Fruit fly (Drosophila melanogaster) whole organism, embryonic: Measurements from ENCODE around the gene CG32713.

ENCODE experiments used
- Abd-B ChIP-seq: fragments of 200-800 bp; sonication (Bioruptor generic); optimal IDR thresholded peaks from 2 replicates; lab custom pipeline; 2018; ENCODE audit warnings: missing biosample characterization, mild to moderate bottlenecking, missing genetic modification characterization, moderate library complexity
- B-H2 ChIP-seq: fragments of 200-800 bp; sonication (Bioruptor generic); optimal IDR thresholded peaks from 2 replicates; lab custom pipeline; 2018; ENCODE audit warnings: missing biosample characterization, mild to moderate bottlenecking, missing genetic modification characterization
- Blimp-1 ChIP-seq: fragments of 200-800 bp; sonication (Bioruptor generic); optimal IDR thresholded peaks from 3 replicates; lab custom pipeline; 2018; ENCODE audit warnings: missing biosample characterization, missing genetic modification characterization, mild to moderate bottlenecking, moderate library complexity, missing genetic modification reagents
- CG10959 ChIP-seq: fragments of 200-800 bp; sonication (Bioruptor generic); IDR thresholded peaks from 2 replicates; pipeline ENCODE4 v1.3.6; 2022; ENCODE audit warnings: missing biosample characterization, missing genetic modification characterization
- CG11247 ChIP-seq: fragments of 200-800 bp; sonication (Bioruptor generic); IDR thresholded peaks from 2 replicates; pipeline ENCODE4 v1.3.6; 2022; ENCODE audit warnings: missing biosample characterization, missing genetic modification characterization
- CG11504 ChIP-seq: fragments of 200-800 bp; sonication (Bioruptor generic); optimal IDR thresholded peaks from 3 replicates; lab custom pipeline; 2019; ENCODE audit warnings: missing biosample characterization, mild to moderate bottlenecking, missing genetic modification characterization, moderate library complexity
- CG12219 ChIP-seq: fragments of 200-800 bp; sonication (Bioruptor generic); optimal IDR thresholded peaks from 3 replicates; lab custom pipeline; 2018; ENCODE audit warnings: missing biosample characterization, mild to moderate bottlenecking, missing genetic modification characterization
- CG12236 ChIP-seq: fragments of 200-800 bp; sonication (Bioruptor generic); optimal IDR thresholded peaks from 2 replicates; lab custom pipeline; 2016; ENCODE audit warnings: missing biosample characterization, missing genetic modification characterization
- CG13894 ChIP-seq: fragments of 200-800 bp; sonication (Bioruptor generic); optimal IDR thresholded peaks from 3 replicates; lab custom pipeline; 2018; ENCODE audit warnings: missing biosample characterization, mild to moderate bottlenecking, missing genetic modification characterization, moderate library complexity
- CG14710 ChIP-seq: fragments of 200-800 bp; sonication (Bioruptor generic); optimal IDR thresholded peaks from 3 replicates; lab custom pipeline; 2019; ENCODE audit warnings: missing biosample characterization, mild to moderate bottlenecking, missing genetic modification characterization, moderate library complexity
- CG14965 ChIP-seq: fragments of 200-800 bp; sonication (Bioruptor generic); optimal IDR thresholded peaks from 2 replicates; lab custom pipeline; 2016; ENCODE audit warnings: missing biosample characterization, missing genetic modification characterization, borderline replicate concordance
- CG16779 ChIP-seq: fragments of 200-800 bp; sonication (Bioruptor generic); IDR thresholded peaks from 2 replicates; pipeline ENCODE4 v1.3.6; 2022; ENCODE audit warnings: missing biosample characterization, missing genetic modification characterization
- CG2129 ChIP-seq: fragments of 200-800 bp; sonication (Bioruptor generic); IDR thresholded peaks from 2 replicates; pipeline ENCODE4 v1.3.6; 2022; ENCODE audit warnings: missing biosample characterization, missing genetic modification characterization; ENCODE audit not compliant: partially characterized antibody
- CG2712 ChIP-seq: fragments of 200-800 bp; optimal IDR thresholded peaks from 3 replicates; lab custom pipeline; 2019; ENCODE audit warnings: missing biosample characterization, mild to moderate bottlenecking, missing genetic modification characterization, moderate library complexity
- CG32767 ChIP-seq: fragments of 200-800 bp; sonication (Bioruptor generic); IDR thresholded peaks from 2 replicates; pipeline ENCODE4 v1.3.6; 2022; ENCODE audit warnings: missing biosample characterization, missing genetic modification characterization
- CG34224 ChIP-seq: fragments of 200-800 bp; sonication (Bioruptor generic); IDR thresholded peaks from 3 replicates; pipeline ENCODE4 v1.3.6; 2022; ENCODE audit warnings: missing biosample characterization, missing genetic modification characterization; ENCODE audit not compliant: partially characterized antibody
- CG43689 ChIP-seq: fragments of 200-800 bp; sonication (Bioruptor generic); IDR thresholded peaks from 2 replicates; pipeline ENCODE4 v1.3.6; 2022; ENCODE audit warnings: missing biosample characterization, missing genetic modification characterization
- CG4404 ChIP-seq: fragments of 200-800 bp; sonication (Bioruptor generic); IDR thresholded peaks from 2 replicates; pipeline ENCODE4 v1.3.6; 2022; ENCODE audit warnings: missing biosample characterization, missing genetic modification characterization
- CG6765 ChIP-seq: fragments of 200-800 bp; sonication (Bioruptor generic); optimal IDR thresholded peaks from 3 replicates; lab custom pipeline; 2017; ENCODE audit warnings: missing biosample characterization, mild to moderate bottlenecking, missing genetic modification characterization
- CG6854 ChIP-seq: fragments of 200-800 bp; sonication (Bioruptor generic); optimal IDR thresholded peaks from 3 replicates; lab custom pipeline; 2017; ENCODE audit warnings: missing biosample characterization, mild to moderate bottlenecking, missing genetic modification characterization
- CG7786 ChIP-seq: fragments of 200-800 bp; sonication (Bioruptor generic); optimal IDR thresholded peaks from 2 replicates; lab custom pipeline; 2016; ENCODE audit warnings: missing biosample characterization, missing genetic modification characterization
- CG7928 ChIP-seq: fragments of 200-800 bp; sonication (Bioruptor generic); optimal IDR thresholded peaks from 2 replicates; lab custom pipeline; 2017; ENCODE audit warnings: missing biosample characterization, mild to moderate bottlenecking, missing genetic modification characterization
- CG7987 ChIP-seq: fragments of 200-800 bp; sonication (Bioruptor generic); optimal IDR thresholded peaks from 2 replicates; lab custom pipeline; 2018; ENCODE audit warnings: missing biosample characterization, mild to moderate bottlenecking, missing genetic modification characterization, moderate library complexity
- CG8359 ChIP-seq: fragments of 200-800 bp; sonication (Bioruptor generic); optimal IDR thresholded peaks from 2 replicates; lab custom pipeline; 2017; ENCODE audit warnings: missing biosample characterization, mild to moderate bottlenecking, missing genetic modification characterization, borderline replicate concordance
- CG9437 ChIP-seq: fragments of 200-800 bp; sonication (Bioruptor generic); optimal IDR thresholded peaks from 2 replicates; lab custom pipeline; 2018; ENCODE audit warnings: missing biosample characterization, mild to moderate bottlenecking, missing genetic modification characterization
- Dip2 ChIP-seq: fragments of 200-800 bp; sonication (Bioruptor generic); IDR thresholded peaks from 2 replicates; pipeline ENCODE4 v1.3.6; 2022; ENCODE audit warnings: missing biosample characterization, missing genetic modification characterization
- Ets97D ChIP-seq: fragments of 200-800 bp; sonication (Bioruptor generic); optimal IDR thresholded peaks from 3 replicates; lab custom pipeline; 2016; ENCODE audit warnings: missing biosample characterization, missing genetic modification characterization
- HmgZ ChIP-seq: fragments of 200-800 bp; sonication (Bioruptor generic); optimal IDR thresholded peaks from 2 replicates; lab custom pipeline; 2018; ENCODE audit warnings: missing biosample characterization, mild to moderate bottlenecking, missing genetic modification characterization
- MTF-1 ChIP-seq: fragments of 200-800 bp; sonication (Bioruptor generic); optimal IDR thresholded peaks from 2 replicates; lab custom pipeline; 2018; ENCODE audit warnings: missing biosample characterization, mild to moderate bottlenecking, missing genetic modification characterization, borderline replicate concordance
- Meics ChIP-seq: fragments of 200-800 bp; sonication (Bioruptor generic); optimal IDR thresholded peaks from 2 replicates; lab custom pipeline; 2017; ENCODE audit warnings: missing biosample characterization, mild to moderate bottlenecking, missing genetic modification characterization
- NFAT ChIP-seq: fragments of 200-800 bp; sonication (Bioruptor generic); IDR thresholded peaks from 2 replicates; pipeline ENCODE4 v1.3.6; 2022; ENCODE audit warnings: missing biosample characterization, missing genetic modification characterization
- Pdp1 ChIP-seq, 2 experiments: fragments of 200-800 bp; sonication (Bioruptor generic); optimal IDR thresholded peaks; 3 replicates each; lab custom pipeline; 2016; ENCODE audit warnings: missing biosample characterization in 2 of 2, missing genetic modification characterization in 2 of 2, mild to moderate bottlenecking in 1 of 2, moderate library complexity in 1 of 2
- Poxn ChIP-seq: fragments of 200-800 bp; sonication (Bioruptor generic); IDR thresholded peaks from 2 replicates; pipeline ENCODE4 v1.3.6; 2022; ENCODE audit warnings: missing biosample characterization, missing genetic modification characterization
- Ravus ChIP-seq: fragments of 200-800 bp; sonication (Bioruptor generic); IDR thresholded peaks from 2 replicates; pipeline ENCODE4 v1.3.6; 2022; ENCODE audit warnings: missing biosample characterization, missing genetic modification characterization
- Stat92E ChIP-seq, 3 experiments: fragments of >200 bp in 2 of 3; fragments of 200-800 bp in 1 of 3; sonication (Bioruptor generic) in 1 of 3; optimal IDR thresholded peaks; 2 replicates each; lab custom pipeline; 2017 to 2019; ENCODE audit warnings: missing biosample characterization in 3 of 3, missing genetic modification characterization in 3 of 3, mild to moderate bottlenecking in 1 of 3, moderate library complexity in 1 of 3
- bsh ChIP-seq, 2 experiments: fragments of 200-800 bp; sonication (Bioruptor generic); optimal IDR thresholded peaks; 2 replicates each; lab custom pipeline; 2017 to 2018; ENCODE audit warnings: mild to moderate bottlenecking in 2 of 2, missing biosample characterization in 2 of 2, missing genetic modification characterization in 2 of 2, moderate library complexity in 1 of 2
- ci ChIP-seq: fragments of 200-800 bp; sonication (Bioruptor generic); IDR thresholded peaks from 3 replicates; pipeline ENCODE4 v1.3.6; 2022; ENCODE audit warnings: missing biosample characterization, missing genetic modification characterization
- dm ChIP-seq: fragments of 200-800 bp; sonication (Bioruptor generic); optimal IDR thresholded peaks from 3 replicates; lab custom pipeline; 2016; ENCODE audit warnings: missing biosample characterization, missing genetic modification characterization
- fd64A ChIP-seq: fragments of 200-800 bp; sonication (Bioruptor generic); optimal IDR thresholded peaks from 3 replicates; lab custom pipeline; 2018; ENCODE audit warnings: missing biosample characterization, mild to moderate bottlenecking, missing genetic modification characterization
- fu2 ChIP-seq: fragments of 200-800 bp; sonication (Bioruptor generic); optimal IDR thresholded peaks from 2 replicates; lab custom pipeline; 2016; ENCODE audit warnings: missing biosample characterization, missing genetic modification characterization
- jumu ChIP-seq: fragments of 200-800 bp; sonication (Bioruptor generic); optimal IDR thresholded peaks from 3 replicates; lab custom pipeline; 2016; ENCODE audit warnings: missing biosample characterization, missing genetic modification characterization
- lilli ChIP-seq: fragments of 200-800 bp; sonication (Bioruptor generic); optimal IDR thresholded peaks from 3 replicates; lab custom pipeline; 2016; ENCODE audit warnings: missing biosample characterization, missing genetic modification characterization
- luna ChIP-seq: fragments of 200-800 bp; sonication (Bioruptor generic); optimal IDR thresholded peaks from 2 replicates; lab custom pipeline; 2016; ENCODE audit warnings: missing biosample characterization, missing genetic modification characterization
- pros ChIP-seq: fragments of 200-800 bp; sonication (Bioruptor generic); optimal IDR thresholded peaks from 3 replicates; lab custom pipeline; 2019; ENCODE audit warnings: missing biosample characterization, mild to moderate bottlenecking, missing genetic modification characterization, moderate library complexity
- shn ChIP-seq: fragments of 200-800 bp; sonication (Bioruptor generic); optimal IDR thresholded peaks from 3 replicates; lab custom pipeline; 2016; ENCODE audit warnings: missing biosample characterization, missing genetic modification characterization
- stc ChIP-seq: fragments of 200-800 bp; sonication (Bioruptor generic); IDR thresholded peaks from 2 replicates; pipeline ENCODE4 v1.3.6; 2022; ENCODE audit warnings: missing biosample characterization, missing genetic modification characterization
- tup ChIP-seq: fragments of 200-800 bp; sonication (Bioruptor generic); optimal IDR thresholded peaks from 2 replicates; lab custom pipeline; 2016; ENCODE audit warnings: missing biosample characterization, mild to moderate bottlenecking, missing genetic modification characterization, moderate library complexity
- unpg ChIP-seq: fragments of 200-800 bp; sonication (Bioruptor generic); optimal IDR thresholded peaks from 3 replicates; lab custom pipeline; 2018; ENCODE audit warnings: missing biosample characterization, mild to moderate bottlenecking, missing genetic modification characterization, moderate library complexity
- vfl ChIP-seq: fragments of 200-800 bp; sonication (Bioruptor generic); optimal IDR thresholded peaks from 2 replicates; lab custom pipeline; 2016; ENCODE audit warnings: missing biosample characterization, missing genetic modification characterization
- zen2 ChIP-seq: fragments of 200-800 bp; sonication (Bioruptor generic); IDR thresholded peaks from 3 replicates; pipeline ENCODE4 v1.3.6; 2022; ENCODE audit warnings: missing biosample characterization, missing genetic modification characterization; ENCODE audit not compliant: partially characterized antibody

CG32713 gene

DNA sequence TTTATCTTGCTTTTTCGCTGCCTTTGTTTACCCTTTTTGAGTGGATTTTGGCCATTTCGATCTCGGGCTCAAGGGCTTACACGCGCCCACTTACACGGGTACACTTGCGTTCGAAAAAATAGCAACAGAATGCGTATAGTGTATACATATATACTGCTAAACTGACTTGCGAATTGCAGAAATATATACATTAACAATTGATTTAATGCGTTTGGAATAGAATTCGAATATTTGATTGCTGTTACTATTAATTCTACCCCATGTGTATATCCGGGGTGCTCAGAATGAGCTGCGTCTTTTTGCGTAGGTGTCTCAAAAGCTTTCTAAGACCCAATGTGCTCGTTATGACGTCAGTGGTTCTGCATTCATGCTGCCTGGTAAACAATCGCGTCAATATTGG lies 36.0 kb upstream of the CG32713 start (continued):
- TF ChIP-seq unpg (GFP tag; lab: Kevin White, UChicago) (peak; percentile 51), ci (GFP tag; lab: Robert Waterston, UW) (peak; percentile 26; the same call in 1 of the 3 replicates), tup (GFP tag; lab: Kevin White, UChicago) (no peak), Stat92E (GFP tag; optimal IDR thresholded peaks at IDR 0.05; lab: Kevin White, UChicago) (no peak), Abd-B (peak; percentile 38), Ets97D (no peak), CG13894 (tag; lab: Kevin White, UChicago) (peak; percentile 16), bsh (GFP tag; optimal IDR thresholded peaks at IDR 0.05; lab: Kevin White, UChicago) (peak in 1 of 2 experiments; percentile 22), Dip2 (GFP tag; lab: Robert Waterston, UW) (no peak), Poxn (GFP tag; lab: Robert Waterston, UW) (no peak), CG10959 (no peak), CG32767 (GFP tag; lab: Robert Waterston, UW) (peak; percentile 39; the same call in 1 of the 2 replicates), jumu (GFP tag; lab: Kevin White, UChicago) (no peak), Ravus (GFP tag; lab: Robert Waterston, UW) (no peak), CG14710 (tag; lab: Kevin White, UChicago) (no peak), CG16779 (GFP tag; lab: Robert Waterston, UW) (no peak), fu2 (GFP tag; lab: Kevin White, UChicago) (no peak), CG6765 (GFP tag; lab: Kevin White, UChicago) (no peak), NFAT (peak; percentile 72), CG7987 (no peak), dm (GFP tag; lab: Kevin White, UChicago) (no peak), zen2 (GFP tag; lab: Robert Waterston, UW) (no peak), Meics (peak; percentile 58), shn (no peak), stc (GFP tag; lab: Robert Waterston, UW) (0 out of 2 replicates have a peak, but pooled peaks have one; percentile 28), CG11247 (GFP tag; lab: Robert Waterston, UW) (peak; percentile 38; the same call in 1 of the 2 replicates), CG43689 (GFP tag; lab: Robert Waterston, UW) (peak; percentile 31; the same call in 1 of the 2 replicates), MTF-1 (GFP tag; lab: Kevin White, UChicago) (no peak), CG14965 (GFP tag; lab: Kevin White, UChicago) (no peak), HmgZ (tag; lab: Kevin White, UChicago) (peak; percentile 36), CG8359 (no peak), lilli (peak; percentile 54), CG12236 (GFP tag; lab: Kevin White, UChicago) (no peak), CG12219 (GFP tag; lab: Kevin White, UChicago) (peak; percentile 21), pros (no peak), Pdp1 (GFP tag; optimal IDR thresholded peaks at IDR 0.05; lab: Kevin White, UChicago) (peak in 1 of 2 experiments; percentile 32), CG2712 (peak; percentile 10), luna (no peak), fd64A (GFP tag; lab: Kevin White, UChicago) (no peak), CG4404 (GFP tag; lab: Robert Waterston, UW) (no peak), CG9437 (GFP tag; lab: Kevin White, UChicago) (no peak), CG7928 (GFP tag; lab: Kevin White, UChicago) (no peak), CG2129 (GFP tag; lab: Robert Waterston, UW) (no peak), B-H2 (GFP tag; lab: Kevin White, UChicago) (no peak), vfl (no peak), Blimp-1 (GFP tag; lab: Kevin White, UChicago) (peak; percentile 2), CG6854 (GFP tag; lab: Kevin White, UChicago) (no peak), CG11504 (peak; percentile 13), CG7786 (GFP tag; lab: Kevin White, UChicago) (peak; percentile 11), CG34224 (GFP tag; lab: Robert Waterston, UW) (no peak)
